Fruit fly (Drosophila melanogaster): Measurements from ENCODE around the gene CG18787.
"Not testable (repeated sequence)": the region's sequence is repeated elsewhere in the genome, so short reads cannot be mapped to it uniquely, and the experiment has no call there.

The CG18787 gene

DNA sequence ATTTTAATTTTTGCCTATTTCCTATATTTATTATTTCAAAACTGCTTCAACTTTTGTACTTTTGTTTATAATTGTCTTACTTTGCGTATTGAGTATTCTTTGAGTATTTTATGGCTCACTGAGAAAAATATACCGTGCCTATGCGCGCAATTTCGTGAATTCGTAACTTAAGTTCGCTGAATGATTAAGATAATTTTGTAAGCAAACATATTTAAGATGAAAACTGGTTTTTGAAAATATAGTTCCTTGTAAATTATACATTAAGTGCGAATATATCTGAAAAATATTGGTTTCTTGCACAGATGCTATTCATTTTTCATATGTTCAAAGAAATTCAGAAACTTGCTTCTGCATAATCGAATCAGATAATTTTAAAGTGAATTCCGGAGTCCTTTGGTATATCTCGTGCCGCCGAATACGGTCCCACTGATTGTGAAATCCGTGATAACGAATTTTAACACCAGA lies at the start of gene CG18787, which contains the start of gene Nfs1:
CG18787 (minus strand) TSS at position 101 of the 465 bp plus-strand sequence.
Nfs1 (plus strand) TSS at position 415 of the 465 bp plus-strand sequence.
- not testable (repeated sequence) for TF ChIP-seq psq, Sin3A, Myc (optimal IDR thresholded peaks at IDR 0.05)

DNA sequence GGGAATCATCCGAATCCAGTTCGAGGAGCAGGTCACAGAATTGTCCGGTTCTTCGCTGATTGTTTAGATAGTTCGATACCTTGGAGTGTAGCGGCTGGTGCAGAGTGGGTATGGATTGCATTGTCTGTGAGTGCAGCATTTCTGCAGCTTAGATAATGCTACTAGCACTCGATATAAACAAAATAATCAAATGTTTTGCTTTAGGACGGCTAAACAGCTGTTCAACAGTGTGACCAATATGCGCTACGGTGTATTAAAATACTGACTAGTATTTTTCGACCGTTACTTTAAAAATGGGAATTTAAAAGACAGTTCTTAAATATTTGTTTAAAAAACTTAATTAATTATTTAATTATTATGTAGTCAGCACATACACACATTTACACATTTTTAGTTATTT lies 49.6 kb upstream of the CG18787 start, which contains the start of gene Plzf:
Plzf (minus strand) TSS at position 196 of the 400 bp plus-strand sequence.
- no peak for TF ChIP-seq Myc (optimal IDR thresholded peaks at IDR 0.05)
- TF ChIP-seq h (optimal IDR thresholded peaks at IDR 0.05), result no peak
- TF ChIP-seq Sin3A (optimal IDR thresholded peaks at IDR 0.05), result no peak
- TF ChIP-seq ttk (optimal IDR thresholded peaks at IDR 0.05), result no peak
- TF ChIP-seq psq (optimal IDR thresholded peaks at IDR 0.05), result no peak
- no peak for TF ChIP-seq insv (optimal IDR thresholded peaks at IDR 0.05)

DNA sequence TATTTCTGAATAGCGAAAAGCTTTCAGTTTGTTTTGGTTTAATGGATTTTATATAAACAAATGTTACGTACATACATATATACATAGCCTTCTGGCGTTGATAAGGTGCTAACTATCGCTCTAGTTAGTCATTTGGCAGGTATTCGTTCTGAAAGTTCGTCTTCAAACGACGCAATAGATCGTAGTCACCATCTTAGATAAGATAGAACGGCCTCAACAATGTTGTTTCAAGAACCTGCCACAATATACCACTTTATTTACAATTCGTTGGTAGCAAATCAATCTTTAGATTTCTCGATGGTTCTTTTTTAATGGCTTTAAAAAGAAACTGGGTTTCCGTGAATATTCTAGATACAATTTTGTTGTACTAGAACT lies 47.7 kb upstream of the CG18787 start:
- TF ChIP-seq ttk (optimal IDR thresholded peaks at IDR 0.05) (no peak), insv (optimal IDR thresholded peaks at IDR 0.05) (no peak), psq (optimal IDR thresholded peaks at IDR 0.05) (no peak), Myc (optimal IDR thresholded peaks at IDR 0.05) (no peak), h (optimal IDR thresholded peaks at IDR 0.05) (no peak), Sin3A (optimal IDR thresholded peaks at IDR 0.05) (no peak)

DNA sequence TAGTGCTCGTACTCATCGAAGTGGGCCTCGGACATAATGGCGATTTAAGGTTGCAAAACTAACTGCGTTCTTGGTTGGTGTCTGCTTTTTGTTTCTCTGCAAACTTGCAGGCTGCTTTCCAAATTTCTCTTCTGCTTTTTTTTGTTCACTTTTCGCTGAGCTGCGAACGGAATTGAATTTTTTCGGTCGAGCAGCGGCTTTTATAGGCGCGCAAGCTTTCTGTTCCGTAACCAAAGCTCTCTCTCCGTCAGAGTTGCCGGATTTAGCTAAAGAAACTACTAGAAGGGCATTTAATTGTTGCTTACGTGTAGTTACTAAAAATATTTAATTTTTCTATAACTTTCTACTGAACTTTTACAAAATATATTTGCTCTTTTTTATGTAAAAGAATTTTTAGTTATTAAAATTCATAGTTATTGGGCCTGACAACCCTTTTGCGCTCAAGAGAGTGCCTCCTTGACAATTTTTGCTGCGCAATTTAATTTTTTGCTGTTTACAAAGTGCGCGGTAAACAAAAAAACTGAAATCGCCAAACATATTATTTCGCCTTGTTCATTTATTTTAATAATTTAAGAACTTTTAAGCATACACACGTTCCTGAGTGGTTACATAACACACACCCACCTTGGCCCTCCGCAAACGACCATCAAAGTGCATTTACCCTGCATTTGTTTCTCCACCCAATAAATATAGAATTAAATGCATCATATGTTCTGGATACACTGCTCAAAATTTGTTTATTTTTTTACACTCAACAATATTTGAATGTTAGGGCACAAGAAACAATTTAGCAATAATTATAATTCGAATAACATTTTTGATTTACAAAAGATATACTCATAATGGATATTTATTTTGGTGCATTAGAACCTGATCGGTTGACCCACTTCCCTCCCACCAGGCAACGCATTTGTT lies 47.1 kb upstream of the CG18787 start, which contains the start of gene CG6770:
CG6770 (minus strand) TSS at position 178 of the 915 bp plus-strand sequence.
- TF ChIP-seq Myc (optimal IDR thresholded peaks at IDR 0.05), result no peak
- TF ChIP-seq ttk (optimal IDR thresholded peaks at IDR 0.05), result no peak
- no peak for TF ChIP-seq psq (optimal IDR thresholded peaks at IDR 0.05)
- no peak for TF ChIP-seq h (optimal IDR thresholded peaks at IDR 0.05)

DNA sequence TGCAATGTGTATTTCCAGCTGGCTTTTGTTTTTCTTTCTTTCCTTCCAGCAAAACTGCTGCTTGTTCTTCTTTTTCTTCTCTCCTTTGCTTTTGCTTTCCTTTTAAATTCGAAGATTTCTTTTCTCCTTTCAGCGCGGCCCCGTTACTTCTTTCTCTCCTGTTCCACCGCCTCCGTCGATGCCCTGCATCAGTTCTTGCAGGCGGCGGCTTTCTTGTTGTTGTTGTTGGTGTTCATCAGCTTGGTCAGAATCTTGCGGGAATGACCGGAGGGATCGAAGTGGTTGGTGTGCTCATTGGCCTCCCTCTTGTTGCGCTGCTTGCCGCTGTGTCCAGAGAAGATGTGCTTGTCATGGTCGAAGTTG lies 46.4 kb upstream of the CG18787 start:
- TF ChIP-seq h (optimal IDR thresholded peaks at IDR 0.05) (no peak), ttk (optimal IDR thresholded peaks at IDR 0.05) (no peak), Sin3A (optimal IDR thresholded peaks at IDR 0.05) (no peak), psq (optimal IDR thresholded peaks at IDR 0.05) (no peak), insv (optimal IDR thresholded peaks at IDR 0.05) (no peak), Myc (optimal IDR thresholded peaks at IDR 0.05) (no peak)

DNA sequence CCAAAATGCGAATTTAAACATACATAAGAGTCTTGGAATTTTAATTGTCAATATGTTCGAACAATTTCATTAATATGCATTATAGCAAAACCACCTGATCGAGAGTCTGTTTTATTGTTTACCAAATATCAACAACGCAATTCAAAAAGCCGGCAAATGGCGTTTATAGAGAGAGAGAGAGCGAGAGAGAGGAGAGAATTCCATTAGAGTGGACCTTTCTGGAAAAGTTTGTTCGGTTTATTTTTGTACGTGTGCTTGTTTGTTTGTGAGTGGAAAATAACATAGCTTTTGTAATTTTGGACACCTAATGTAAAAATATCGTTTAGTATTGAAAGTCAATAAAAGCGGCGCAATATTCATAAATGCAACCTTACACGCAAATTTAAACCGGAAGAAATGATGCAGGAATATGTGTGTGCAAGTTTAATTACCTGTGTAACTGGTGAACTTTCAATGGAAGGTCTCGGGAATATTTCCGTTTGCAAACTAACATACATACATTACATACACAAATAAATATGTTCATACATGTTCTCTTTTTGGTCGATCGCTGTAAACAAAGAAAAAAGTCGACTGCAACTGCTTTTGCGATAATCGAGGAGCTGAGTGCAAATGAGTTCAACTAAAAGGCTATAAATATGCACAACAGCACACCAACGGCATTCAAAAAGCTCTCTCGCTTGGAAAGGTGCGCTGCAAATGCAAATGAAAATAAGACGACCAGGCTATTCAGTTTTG lies 45.6 kb upstream of the CG18787 start, which contains the start of gene CG6785:
CG6785 (minus strand) TSS at position 588 of the 738 bp plus-strand sequence.
- no peak for TF ChIP-seq Sin3A (optimal IDR thresholded peaks at IDR 0.05)
- TF ChIP-seq psq (optimal IDR thresholded peaks at IDR 0.05), result no peak

DNA sequence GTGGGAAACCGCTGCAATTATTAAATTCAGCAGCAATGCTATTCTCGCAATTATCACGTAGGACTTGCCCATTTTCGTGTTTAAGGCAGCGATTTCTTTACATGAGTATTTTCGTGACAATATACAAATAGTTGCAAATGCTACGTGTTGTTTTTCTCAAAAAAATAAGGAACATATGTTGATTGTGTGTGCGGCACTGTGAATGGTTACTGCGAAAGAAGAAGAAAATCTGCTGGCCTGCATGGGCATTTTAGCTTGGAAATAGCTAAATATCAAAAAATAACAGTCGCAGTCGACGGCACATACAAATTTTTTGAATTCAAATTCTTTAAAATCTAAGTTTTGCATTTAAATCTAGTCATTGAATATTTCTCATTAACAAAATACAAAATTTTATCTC lies 41.4 kb upstream of the CG18787 start, which contains the start of gene CG6766:
CG6766 (minus strand) TSS at position 180 of the 400 bp plus-strand sequence.
- TF ChIP-seq ttk (optimal IDR thresholded peaks at IDR 0.05) (no peak), Myc (optimal IDR thresholded peaks at IDR 0.05) (no peak)

DNA sequence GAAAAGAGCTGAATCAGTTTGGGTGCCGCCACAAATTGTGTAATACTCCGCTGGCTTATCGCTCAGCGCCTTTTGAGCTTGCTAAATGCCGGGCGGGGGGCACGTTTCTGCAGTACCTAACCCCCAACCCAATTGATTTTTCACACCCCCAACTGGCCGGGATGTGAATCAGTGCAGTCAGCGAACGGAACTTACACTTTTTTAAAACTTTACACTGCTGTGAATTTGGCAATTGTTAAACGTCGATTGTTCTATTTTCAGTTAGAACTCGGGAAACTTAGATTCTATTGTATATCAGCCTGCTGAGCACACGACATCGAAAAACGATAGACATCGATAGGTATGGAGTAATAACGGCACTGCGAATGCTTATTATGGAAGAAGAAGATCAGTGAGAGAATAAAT lies 39.0 kb upstream of the CG18787 start, which contains the start of gene Tom70:
Tom70 (minus strand) TSS at position 335 of the 405 bp plus-strand sequence.
- TF ChIP-seq psq (optimal IDR thresholded peaks at IDR 0.05) (no peak), insv (optimal IDR thresholded peaks at IDR 0.05) (no peak), Myc (optimal IDR thresholded peaks at IDR 0.05) (no peak), ttk (optimal IDR thresholded peaks at IDR 0.05) (no peak), h (optimal IDR thresholded peaks at IDR 0.05) (no peak)

DNA sequence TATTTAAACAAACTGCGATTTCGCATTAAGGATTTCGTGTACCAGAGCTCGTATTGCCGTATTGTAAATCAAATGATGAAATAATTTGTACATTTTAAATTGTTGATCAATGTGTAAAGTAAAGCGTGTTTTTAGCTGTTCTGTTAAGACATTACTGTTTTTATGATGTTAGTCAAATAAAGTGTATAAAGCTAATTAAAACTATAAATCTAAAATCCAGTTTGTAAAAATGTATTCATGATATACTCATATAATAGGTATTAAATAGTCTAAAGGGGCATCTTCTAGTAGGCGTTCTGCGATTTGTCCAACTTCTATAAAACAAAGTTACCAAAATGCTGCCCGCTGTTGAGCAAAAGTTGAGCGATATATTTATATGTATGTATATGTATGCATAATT lies 34.8 kb upstream of the CG18787 start, which contains the start of gene CG18788:
CG18788 (plus strand) TSS at position 301 of the 400 bp plus-strand sequence.
- TF ChIP-seq psq (optimal IDR thresholded peaks at IDR 0.05) (no peak), ttk (optimal IDR thresholded peaks at IDR 0.05) (no peak), insv (optimal IDR thresholded peaks at IDR 0.05) (no peak), Sin3A (optimal IDR thresholded peaks at IDR 0.05) (no peak), h (optimal IDR thresholded peaks at IDR 0.05) (no peak)

DNA sequence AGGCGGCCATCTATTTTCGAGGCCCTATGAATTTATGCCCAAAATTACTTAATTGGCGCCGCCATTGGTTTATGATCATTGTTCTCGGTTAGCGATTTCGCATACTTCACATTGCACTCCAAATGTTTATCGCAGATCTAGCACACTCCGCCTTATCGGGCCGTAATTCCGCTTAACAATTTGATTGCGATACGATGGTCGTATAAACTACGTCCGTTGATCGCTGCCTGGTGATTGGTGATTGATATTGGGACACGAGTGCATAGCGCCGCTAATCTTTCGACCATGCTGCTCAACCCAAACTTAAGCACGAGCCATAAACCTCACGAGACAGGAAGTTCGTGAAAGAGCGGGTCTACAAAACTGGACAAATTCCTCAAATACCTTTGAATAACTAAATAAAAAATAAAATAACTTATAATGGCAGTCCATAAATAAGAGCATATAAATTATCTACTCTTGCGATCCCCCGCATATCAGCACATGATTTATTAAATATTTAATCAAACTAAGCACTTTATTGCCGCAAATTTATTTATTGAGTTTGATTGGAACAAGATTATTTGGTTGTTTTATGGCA lies 31.5 kb upstream of the CG18787 start:
- no peak for TF ChIP-seq ttk (optimal IDR thresholded peaks at IDR 0.05)

DNA sequence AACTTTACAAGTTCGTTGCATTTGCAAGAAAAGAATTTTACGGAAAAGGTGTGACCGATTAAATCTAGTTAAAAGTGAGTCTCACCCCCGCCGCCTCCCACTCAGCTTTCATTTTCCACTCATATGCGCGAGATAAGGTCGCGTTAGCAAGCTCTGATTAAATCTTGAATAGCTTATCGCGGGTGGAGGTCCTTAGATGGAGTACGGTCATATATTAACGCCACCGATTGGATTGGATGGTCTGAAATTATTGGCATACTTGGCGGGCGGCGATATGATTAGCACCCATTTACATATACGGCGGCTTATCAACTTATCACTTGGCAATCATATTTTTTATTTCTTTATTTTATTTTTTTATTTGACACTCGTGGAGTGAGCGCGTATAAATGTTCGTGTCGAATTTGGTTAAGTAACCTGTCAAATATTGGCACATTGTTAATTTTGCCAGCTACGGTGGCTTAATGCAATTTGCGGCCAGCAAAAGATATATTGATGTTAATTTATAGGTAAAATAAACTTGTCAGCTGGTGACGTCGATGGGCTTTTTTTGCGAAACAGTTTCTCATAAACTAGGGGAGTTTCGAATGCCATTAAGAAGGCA lies 30.6 kb upstream of the CG18787 start:
- TF ChIP-seq insv (optimal IDR thresholded peaks at IDR 0.05), result no peak
- no peak for TF ChIP-seq Myc (optimal IDR thresholded peaks at IDR 0.05)
- TF ChIP-seq psq (optimal IDR thresholded peaks at IDR 0.05), result no peak
- TF ChIP-seq Sin3A (optimal IDR thresholded peaks at IDR 0.05), result no peak
- TF ChIP-seq h (optimal IDR thresholded peaks at IDR 0.05), result no peak
- TF ChIP-seq ttk (optimal IDR thresholded peaks at IDR 0.05), result no peak

DNA sequence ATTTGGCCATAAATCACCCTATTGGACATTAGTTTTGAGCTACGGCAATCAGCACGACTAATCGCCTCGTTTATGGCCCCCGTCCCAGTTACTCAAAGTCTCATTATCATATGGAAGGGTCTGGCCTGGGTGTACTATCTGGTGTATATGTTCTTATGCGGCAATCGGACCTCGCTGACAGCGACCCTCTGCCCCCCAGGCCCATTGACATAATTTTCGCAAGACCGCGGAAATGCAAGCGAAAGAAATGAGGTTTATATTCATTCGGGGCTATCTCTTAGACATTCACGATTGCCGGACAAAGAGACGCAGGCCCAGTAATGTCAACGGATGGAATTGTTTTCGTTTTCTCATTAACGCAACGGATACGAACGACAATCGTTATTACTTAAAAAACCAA lies 29.7 kb upstream of the CG18787 start:
- TF ChIP-seq insv (optimal IDR thresholded peaks at IDR 0.05) (no peak), Sin3A (optimal IDR thresholded peaks at IDR 0.05) (no peak), Myc (optimal IDR thresholded peaks at IDR 0.05) (no peak), psq (optimal IDR thresholded peaks at IDR 0.05) (no peak), h (optimal IDR thresholded peaks at IDR 0.05) (no peak), ttk (optimal IDR thresholded peaks at IDR 0.05) (no peak)

Data from Kc167 (cell line).